Fruit fly (Drosophila melanogaster) Kc167 (cell line): ENCODE results near the gene fd102C.

Experiments used
- Myc ChIP-seq: fragments of >200 bp; optimal IDR thresholded peaks from 2 replicates; lab custom pipeline; 2017; ENCODE audit warnings: missing external identifiers
- Sin3A ChIP-seq: fragments of >200 bp; optimal IDR thresholded peaks from 2 replicates; lab custom pipeline; 2018; ENCODE audit warnings: missing external identifiers
- h ChIP-seq: fragments of >200 bp; optimal IDR thresholded peaks from 3 replicates; lab custom pipeline; 2018; ENCODE audit warnings: missing external identifiers
- insv ChIP-seq: fragments of >200 bp; optimal IDR thresholded peaks from 3 replicates; lab custom pipeline; 2018; ENCODE audit warnings: missing external identifiers
- psq ChIP-seq: fragments of >200 bp; optimal IDR thresholded peaks from 2 replicates; lab custom pipeline; 2017; ENCODE audit warnings: missing external identifiers
- ttk ChIP-seq: sonication (Bioruptor generic); optimal IDR thresholded peaks from 2 replicates; lab custom pipeline; 2017; ENCODE audit warnings: missing external identifiers

dm6 chr4:810864-811263 lies 33.5 kb downstream of the fd102C start:
- TF ChIP-seq Sin3A (lab: Kevin White, UChicago): no peak
- TF ChIP-seq psq (lab: Kevin White, UChicago): no peak
- TF ChIP-seq h (lab: Kevin White, UChicago): no peak
- TF ChIP-seq ttk (lab: Kevin White, UChicago): no peak
- no peak for TF ChIP-seq Myc (lab: Kevin White, UChicago)
- TF ChIP-seq insv (lab: Kevin White, UChicago): no peak
